Worm (Caenorhabditis elegans) whole organism, L1 larva: ENCODE data around the gene cTel54X.2.

ENCODE experiments used
- C16A3.4 ChIP-seq: fragments of 150-350 bp; optimal IDR thresholded peaks from 2 replicates; lab custom pipeline; 2014; ENCODE audit warnings: missing biosample characterization, missing genetic modification characterization
- Y116A8C.19 ChIP-seq: sonication (generic microtip); optimal IDR thresholded peaks from 2 replicates; lab custom pipeline; 2016; ENCODE audit warnings: missing compliant biosample characterization, missing genetic modification characterization, borderline replicate concordance
- alr-1 ChIP-seq: fragments of 200-800 bp; sonication (Bioruptor generic); optimal IDR thresholded peaks from 2 replicates; lab custom pipeline; 2018; ENCODE audit warnings: borderline replicate concordance, mild to moderate bottlenecking, missing genetic modification characterization, missing compliant biosample characterization
- aly-2 ChIP-seq: fragments of 150-350 bp; optimal IDR thresholded peaks from 2 replicates; lab custom pipeline; 2014; ENCODE audit warnings: missing biosample characterization, missing genetic modification characterization
- ceh-8 ChIP-seq: fragments of 200-800 bp; sonication (Bioruptor generic); optimal IDR thresholded peaks from 2 replicates; lab custom pipeline; 2018; ENCODE audit warnings: mild to moderate bottlenecking, missing genetic modification characterization, moderate library complexity, missing compliant biosample characterization
- dpl-1 ChIP-seq, 3 experiments: fragments of 150-350 bp in 2 of 3; sonication (generic microtip) in 1 of 3; optimal IDR thresholded peaks; 2 replicates each; lab custom pipeline; 2014 to 2017; ENCODE audit warnings: missing biosample characterization in 3 of 3, missing genetic modification characterization in 3 of 3, missing genetic modification reagents in 3 of 3
- dsc-1 ChIP-seq: sonication (generic microtip); optimal IDR thresholded peaks from 2 replicates; lab custom pipeline; 2016; ENCODE audit warnings: mild to moderate bottlenecking, missing genetic modification characterization, missing compliant biosample characterization
- efl-3 ChIP-seq: fragments of 200-800 bp; sonication (Bioruptor generic); optimal IDR thresholded peaks from 2 replicates; lab custom pipeline; 2018; ENCODE audit warnings: mild to moderate bottlenecking, missing genetic modification characterization, missing compliant biosample characterization
- egl-13 ChIP-seq: sonication (generic microtip); optimal IDR thresholded peaks from 2 replicates; lab custom pipeline; 2016; ENCODE audit warnings: missing genotype, missing genetic modification reagents, missing genetic modification characterization, missing compliant biosample characterization
- ets-5 ChIP-seq: fragments of 200-800 bp; sonication (Bioruptor generic); IDR thresholded peaks from 2 replicates; pipeline ENCODE4 v1.3.6; 2022; ENCODE audit warnings: missing genetic modification characterization, missing compliant biosample characterization
- fkh-10 ChIP-seq: sonication (generic microtip); optimal IDR thresholded peaks from 2 replicates; lab custom pipeline; 2017; ENCODE audit warnings: missing biosample characterization, missing genetic modification reagents, missing genetic modification characterization
- fkh-8 ChIP-seq: sonication (generic microtip); optimal IDR thresholded peaks from 2 replicates; lab custom pipeline; 2016; ENCODE audit warnings: mild to moderate bottlenecking, missing genetic modification characterization, missing compliant biosample characterization
- hlh-4 ChIP-seq: sonication (generic microtip); optimal IDR thresholded peaks from 2 replicates; lab custom pipeline; 2016; ENCODE audit warnings: mild to moderate bottlenecking, missing genetic modification characterization, missing compliant biosample characterization
- lin-14 ChIP-seq: fragments of 200-800 bp; sonication (Bioruptor generic); optimal IDR thresholded peaks from 2 replicates; lab custom pipeline; 2018; ENCODE audit warnings: mild to moderate bottlenecking, missing genetic modification characterization, moderate library complexity, missing compliant biosample characterization
- lin-15B ChIP-seq: fragments of 150-350 bp; sonication (generic microtip); optimal IDR thresholded peaks from 3 replicates; lab custom pipeline; 2014; ENCODE audit warnings: missing biosample characterization, missing genetic modification characterization
- lir-3 ChIP-seq: sonication (generic microtip); optimal IDR thresholded peaks from 2 replicates; lab custom pipeline; 2016; ENCODE audit warnings: mild to moderate bottlenecking, missing genetic modification characterization, moderate library complexity, missing compliant biosample characterization; ENCODE audit not compliant: poor library complexity
- lsy-2 ChIP-seq, 2 experiments: fragments of 150-350 bp; optimal IDR thresholded peaks; 2 replicates each; lab custom pipeline; 2014; ENCODE audit warnings: missing biosample characterization in 2 of 2, missing genetic modification characterization in 2 of 2
- mep-1 ChIP-seq: fragments of 150-350 bp; optimal IDR thresholded peaks from 2 replicates; lab custom pipeline; 2014; ENCODE audit warnings: missing biosample characterization, missing genetic modification characterization
- nhr-11 ChIP-seq: fragments of 150-350 bp; optimal IDR thresholded peaks from 2 replicates; lab custom pipeline; 2014; ENCODE audit warnings: missing biosample characterization, missing genetic modification characterization
- nhr-20 ChIP-seq: sonication (generic microtip); optimal IDR thresholded peaks from 2 replicates; lab custom pipeline; 2016; ENCODE audit warnings: mild to moderate bottlenecking, missing genetic modification characterization, missing compliant biosample characterization
- nhr-47 ChIP-seq: sonication (generic microtip); optimal IDR thresholded peaks from 2 replicates; lab custom pipeline; 2016; ENCODE audit warnings: mild to moderate bottlenecking, missing genetic modification characterization, moderate library complexity, missing compliant biosample characterization
- nhr-71 ChIP-seq: sonication (generic microtip); optimal IDR thresholded peaks from 2 replicates; lab custom pipeline; 2016; ENCODE audit warnings: mild to moderate bottlenecking, missing genetic modification characterization, moderate library complexity, missing compliant biosample characterization
- nhr-76 ChIP-seq: sonication (generic microtip); optimal IDR thresholded peaks from 2 replicates; lab custom pipeline; 2017; ENCODE audit warnings: missing biosample characterization, missing genetic modification characterization
- nhr-77 ChIP-seq: fragments of 150-350 bp; optimal IDR thresholded peaks from 2 replicates; lab custom pipeline; 2014; ENCODE audit warnings: missing biosample characterization, missing genetic modification characterization
- nhr-84 ChIP-seq: sonication (generic microtip); optimal IDR thresholded peaks from 2 replicates; lab custom pipeline; 2017; ENCODE audit warnings: missing biosample characterization, missing genetic modification characterization
- nhr-85 ChIP-seq: sonication (generic microtip); peaks from one replicate; lab custom pipeline; 2016; ENCODE audit warnings: missing genetic modification characterization, inconsistent platforms, missing compliant biosample characterization
- pax-3 ChIP-seq: fragments of 200-800 bp; sonication (Bioruptor generic); optimal IDR thresholded peaks from 2 replicates; lab custom pipeline; 2018; ENCODE audit warnings: mild to moderate bottlenecking, missing genetic modification characterization, moderate library complexity, missing compliant biosample characterization
- pqm-1 ChIP-seq: sonication (generic microtip); optimal IDR thresholded peaks from 3 replicates; lab custom pipeline; 2017; ENCODE audit warnings: missing biosample characterization, missing genetic modification characterization
- sox-4 ChIP-seq: sonication (generic microtip); optimal IDR thresholded peaks from 2 replicates; lab custom pipeline; 2016; ENCODE audit warnings: missing genetic modification characterization, missing compliant biosample characterization
- sup-37 ChIP-seq: fragments of 200-800 bp; sonication (Bioruptor generic); optimal IDR thresholded peaks from 2 replicates; lab custom pipeline; 2018; ENCODE audit warnings: mild to moderate bottlenecking, missing genetic modification characterization, missing compliant biosample characterization
- swsn-7 ChIP-seq: sonication (generic microtip); optimal IDR thresholded peaks from 2 replicates; lab custom pipeline; 2016; ENCODE audit warnings: missing genetic modification characterization, missing compliant biosample characterization
- unc-30 ChIP-seq: sonication (generic microtip); optimal IDR thresholded peaks from 2 replicates; lab custom pipeline; 2017; ENCODE audit warnings: missing biosample characterization, missing genetic modification characterization
- unc-62 ChIP-seq: fragments of 150-350 bp; optimal IDR thresholded peaks from 2 replicates; lab custom pipeline; 2014; ENCODE audit warnings: missing biosample characterization, missing genetic modification reagents, missing genetic modification characterization
- unc-86 ChIP-seq: sonication (generic microtip); optimal IDR thresholded peaks from 2 replicates; lab custom pipeline; 2016; ENCODE audit warnings: missing genetic modification characterization, missing compliant biosample characterization
- unc-98 ChIP-seq: fragments of 200-800 bp; sonication (Bioruptor generic); IDR thresholded peaks from 2 replicates; pipeline ENCODE4 v1.3.6; 2022; ENCODE audit warnings: missing genetic modification characterization, missing compliant biosample characterization
- zag-1 ChIP-seq: fragments of 150-350 bp; optimal IDR thresholded peaks from 2 replicates; lab custom pipeline; 2014; ENCODE audit warnings: missing biosample characterization, missing genetic modification characterization
- ztf-11 ChIP-seq, 2 experiments: sonication (generic microtip); optimal IDR thresholded peaks; 2 replicates each; lab custom pipeline; 2016 to 2017; ENCODE audit warnings: missing genetic modification characterization in 2 of 2, missing biosample characterization in 1 of 2, missing compliant biosample characterization in 1 of 2

Gene cTel54X.2

DNA sequence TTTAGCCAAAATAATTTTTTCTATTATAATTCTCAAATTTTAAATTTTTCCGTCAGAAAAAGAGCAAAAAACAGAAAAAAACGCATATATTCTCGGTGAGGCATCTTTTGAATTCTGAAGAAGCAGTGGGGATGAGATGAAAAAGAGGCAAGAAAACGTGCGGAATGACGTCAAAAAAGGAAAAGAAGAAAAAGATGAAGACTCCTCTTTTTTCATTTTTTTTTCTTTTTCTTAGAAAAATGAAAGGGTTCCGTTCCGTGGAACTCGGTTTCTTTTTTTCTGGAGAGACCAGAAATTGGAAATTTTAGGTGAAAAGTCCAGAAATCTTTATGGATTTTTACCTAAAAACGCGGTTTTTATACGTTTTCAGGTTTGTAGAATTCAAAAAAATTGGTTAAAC lies 27.3 kb downstream of the cTel54X.2 start:
- TF ChIP-seq mep-1 (tag; lab: Kevin White, UChicago) (peak; percentile 40), nhr-71 (peak; percentile 72), nhr-47 (peak; percentile 65), ztf-11 (tag; optimal IDR thresholded peaks at IDR 0.05; lab: Kevin White, UChicago) (no peak), sup-37 (GFP tag; lab: Kevin White, UChicago) (no peak), fkh-8 (tag; lab: Kevin White, UChicago) (peak; percentile 55), hlh-4 (tag; lab: Kevin White, UChicago) (no peak), aly-2 (tag; lab: Kevin White, UChicago) (no peak), pax-3 (tag; lab: Kevin White, UChicago) (peak; percentile 10), unc-86 (tag; lab: Kevin White, UChicago) (peak; percentile 71), zag-1 (tag; lab: Kevin White, UChicago) (peak; percentile 43), nhr-85 (tag; lab: Kevin White, UChicago) (peak; percentile 12), fkh-10 (GFP tag; lab: Kevin White, UChicago) (peak; percentile 69), sox-4 (tag; lab: Kevin White, UChicago) (peak; percentile 26), swsn-7 (peak; percentile 38), ets-5 (GFP tag; lab: Robert Waterston, UW) (no peak), egl-13 (tag; lab: Kevin White, UChicago) (peak; percentile 58), dsc-1 (peak; percentile 7), lsy-2 (tag; optimal IDR thresholded peaks at IDR 0.05; lab: Kevin White, UChicago) (peak; percentile 10 to 25), lin-14 (peak; percentile 76)

DNA sequence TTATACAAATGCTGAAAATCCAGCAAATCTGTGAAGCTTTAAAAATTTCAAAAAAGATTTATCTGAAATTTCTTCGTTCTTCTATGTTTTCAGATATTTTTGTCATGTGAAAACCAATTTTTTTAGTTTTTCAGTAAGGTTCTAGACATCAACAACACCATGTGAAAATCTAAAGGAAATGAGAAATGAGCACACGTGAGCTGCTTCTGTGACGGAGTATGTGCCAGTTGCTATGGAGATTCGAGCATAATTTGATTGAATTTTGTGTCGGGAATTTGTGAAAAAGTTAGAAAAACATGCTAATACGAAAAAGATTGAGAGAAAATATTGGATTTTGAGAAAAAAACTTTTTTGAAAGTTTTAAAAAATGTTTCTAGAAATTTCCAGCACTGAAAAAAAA lies 28.5 kb downstream of the cTel54X.2 start:
- TF ChIP-seq nhr-20 (peak; percentile 9), nhr-47 (peak; percentile 43), lir-3 (tag; lab: Kevin White, UChicago) (no peak), nhr-76 (tag; lab: Kevin White, UChicago) (no peak), fkh-8 (tag; lab: Kevin White, UChicago) (peak; percentile 95), alr-1 (tag; lab: Kevin White, UChicago) (no peak), ceh-8 (GFP tag; lab: Kevin White, UChicago) (peak; percentile 10), nhr-71 (peak; percentile 55)

DNA sequence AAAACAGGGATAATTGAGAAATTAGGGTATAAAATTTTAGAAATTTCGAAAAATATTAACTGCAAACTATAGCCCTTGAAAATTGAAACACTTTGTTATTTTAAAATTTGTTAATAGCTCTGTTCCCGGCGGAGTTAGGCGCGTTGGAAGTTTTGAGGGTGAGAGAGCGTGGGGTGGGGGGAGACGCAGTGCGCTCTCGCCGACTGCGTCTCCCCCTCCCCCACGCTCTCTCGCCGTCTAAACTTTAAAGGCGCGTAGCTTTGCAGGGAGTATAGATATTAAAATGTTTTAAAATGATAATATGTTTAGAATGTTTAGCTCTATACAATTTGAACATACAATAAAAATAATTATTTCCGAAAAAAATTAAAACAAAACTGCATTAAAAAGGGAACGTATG lies 30.2 kb downstream of the cTel54X.2 start:
- TF ChIP-seq nhr-85 (tag; lab: Kevin White, UChicago) = peak; percentile 31
- TF ChIP-seq fkh-10 (GFP tag; lab: Kevin White, UChicago) = no peak

DNA sequence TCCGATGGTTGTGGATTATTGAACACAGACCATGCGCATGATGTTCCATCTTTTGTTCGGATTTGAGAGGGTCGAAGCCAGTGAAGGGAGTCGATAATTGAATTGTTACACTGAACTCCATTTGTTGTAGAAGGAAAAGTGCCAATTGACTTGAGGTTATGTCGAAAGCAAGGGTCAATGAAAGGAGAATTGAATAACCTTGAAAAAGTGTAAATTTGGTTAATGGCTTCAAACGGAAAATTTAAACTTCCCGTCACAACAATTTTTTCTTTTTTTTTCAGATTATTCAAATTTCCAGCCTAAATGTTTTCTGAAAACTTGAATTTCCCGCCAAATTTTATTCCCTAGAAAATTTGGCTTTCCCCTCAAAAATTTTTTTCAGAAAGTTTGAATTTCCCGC lies 35.0 kb downstream of the cTel54X.2 start, which contains the start of gene clp-10:
Gene clp-10, minus strand, starts transcription at position 101 of the 400 bp plus-strand sequence.
- TF ChIP-seq ceh-8 (GFP tag; lab: Kevin White, UChicago) (no peak), efl-3 (GFP tag; lab: Kevin White, UChicago) (no peak), dpl-1 (GFP tag; optimal IDR thresholded peaks at IDR 0.05; lab: Kevin White, UChicago) (no peak), pqm-1 (tag; lab: Kevin White, UChicago) (no peak), nhr-11 (tag; lab: Kevin White, UChicago) (no peak), ztf-11 (tag; optimal IDR thresholded peaks at IDR 0.05; lab: Kevin White, UChicago) (no peak), nhr-77 (tag; lab: Kevin White, UChicago) (no peak), pax-3 (tag; lab: Kevin White, UChicago) (no peak), nhr-20 (no peak), unc-62 (no peak), nhr-84 (tag; lab: Kevin White, UChicago) (no peak), unc-98 (GFP tag; lab: Robert Waterston, UW) (no peak), C16A3.4 (tag; lab: Kevin White, UChicago) (no peak), unc-30 (tag; lab: Kevin White, UChicago) (no peak), lin-15B (tag; lab: Kevin White, UChicago) (no peak), Y116A8C.19 (no peak)
